Fruit fly (Drosophila melanogaster): Measurements from ENCODE around the gene CG4375.

CG4375 gene

dm6 chr2L:1043195-1043990 lies 16.7 kb upstream of the CG4375 start (continued):
- TF ChIP-seq ato (GFP tag; IDR thresholded peaks at IDR 0.05; ENCODE audit: partially characterized antibody) (no peak), CG1792 (GFP tag; optimal IDR thresholded peaks at IDR 0.05) (no peak), salm (tag; optimal IDR thresholded peaks at IDR 0.05) (no peak), aop (GFP tag; IDR thresholded peaks at IDR 0.05) (no peak), onecut (GFP tag; IDR thresholded peaks at IDR 0.05) (no peak), ems (GFP tag; optimal IDR thresholded peaks at IDR 0.05) (no peak), Dp (GFP tag; optimal IDR thresholded peaks at IDR 0.05) (no peak), phol (tag; optimal IDR thresholded peaks at IDR 0.05) (no peak), Hmr (GFP tag; optimal IDR thresholded peaks at IDR 0.05) (peak; percentile 78), h (optimal IDR thresholded peaks at IDR 0.05) (no peak), tx (GFP tag; optimal IDR thresholded peaks at IDR 0.05) (no peak), CG14965 (GFP tag; optimal IDR thresholded peaks at IDR 0.05; ENCODE audit: borderline replicate concordance) (no peak), ind (GFP tag; optimal IDR thresholded peaks at IDR 0.05) (peak; percentile 28), hbn (GFP tag; IDR thresholded peaks at IDR 0.05; ENCODE audit: partially characterized antibody) (no peak), Hr3 (GFP tag; optimal IDR thresholded peaks at IDR 0.05) (no peak), vnd (GFP tag; IDR thresholded peaks at IDR 0.05; ENCODE audit: partially characterized antibody) (no peak), stwl (tag; optimal IDR thresholded peaks at IDR 0.05) (no peak), Scr (GFP tag; IDR thresholded peaks at IDR 0.05; ENCODE audit: partially characterized antibody) (no peak), CG12219 (GFP tag; optimal IDR thresholded peaks at IDR 0.05) (no peak), CG9437 (GFP tag; optimal IDR thresholded peaks at IDR 0.05) (no peak), sim (GFP tag; IDR thresholded peaks at IDR 0.05) (no peak), pho (GFP tag; optimal IDR thresholded peaks at IDR 0.05) (peak; percentile 17), gce (GFP tag; IDR thresholded peaks at IDR 0.05) (no peak), CG16863 (GFP tag; optimal IDR thresholded peaks at IDR 0.05) (no peak), Spps (tag; optimal IDR thresholded peaks at IDR 0.05) (no peak), CG12769 (tag; optimal IDR thresholded peaks at IDR 0.05) (peak; percentile 63), CG9817 (tag; optimal IDR thresholded peaks at IDR 0.05) (peak; percentile 39), cato (GFP tag; optimal IDR thresholded peaks at IDR 0.05; ENCODE audit: borderline replicate concordance) (no peak), Aef1 (GFP tag; IDR thresholded peaks at IDR 0.05) (peak; percentile 33; the same call in 2 of the 3 replicates), CG14667 (GFP tag; IDR thresholded peaks at IDR 0.05) (no peak), eve (GFP tag; optimal IDR thresholded peaks at IDR 0.05) (no peak), CG10654 (GFP tag; optimal IDR thresholded peaks at IDR 0.05) (no peak), Meics (GFP tag; optimal IDR thresholded peaks at IDR 0.05) (peak; percentile 53), CG5245 (GFP tag; optimal IDR thresholded peaks at IDR 0.05) (no peak), PHDP (tag; optimal IDR thresholded peaks at IDR 0.05) (no peak), ab (GFP tag; optimal IDR thresholded peaks at IDR 0.05) (no peak), trem (tag; optimal IDR thresholded peaks at IDR 0.05) (no peak), kni (GFP tag; optimal IDR thresholded peaks at IDR 0.05) (no peak), CG34224 (GFP tag; IDR thresholded peaks at IDR 0.05; ENCODE audit: partially characterized antibody) (no peak), NK7.1 (GFP tag; optimal IDR thresholded peaks at IDR 0.05) (no peak), zen2 (GFP tag; IDR thresholded peaks at IDR 0.05; ENCODE audit: partially characterized antibody) (no peak), Sox100B (GFP tag; optimal IDR thresholded peaks at IDR 0.05) (no peak), CG10543 (GFP tag; optimal IDR thresholded peaks at IDR 0.05) (peak; percentile 12), ERR (GFP tag; optimal IDR thresholded peaks at IDR 0.05) (no peak), CG4282 (GFP tag; optimal IDR thresholded peaks at IDR 0.05) (no peak), CG1603 (tag; optimal IDR thresholded peaks at IDR 0.05) (no peak), CG30403 (GFP tag; optimal IDR thresholded peaks at IDR 0.05) (no peak), CG12744 (GFP tag; optimal IDR thresholded peaks at IDR 0.05) (no peak), CG10147 (GFP tag; optimal IDR thresholded peaks at IDR 0.05) (no peak), fd3F (GFP tag; optimal IDR thresholded peaks at IDR 0.05) (no peak)

Measured in whole organism, embryonic.